Worm (Caenorhabditis elegans) whole organism, L2 larva: ENCODE results near the gene F11A5.16.

Experiments used
- C34F6.9 ChIP-seq: fragments of 150-350 bp; optimal IDR thresholded peaks from 2 replicates; lab custom pipeline; 2014; ENCODE audit warnings: missing biosample characterization, missing genetic modification characterization
- F13H6.1 ChIP-seq: sonication (generic microtip); optimal IDR thresholded peaks from 2 replicates; lab custom pipeline; 2016; ENCODE audit warnings: missing genetic modification characterization, missing compliant biosample characterization
- R02D3.7 ChIP-seq: fragments of 150-350 bp; optimal IDR thresholded peaks from 2 replicates; lab custom pipeline; 2014; ENCODE audit warnings: missing biosample characterization, missing genetic modification characterization
- alr-1 ChIP-seq: fragments of 150-350 bp; optimal IDR thresholded peaks from 2 replicates; lab custom pipeline; 2014; ENCODE audit warnings: missing biosample characterization, missing genetic modification characterization
- aly-2 ChIP-seq: fragments of 150-350 bp; optimal IDR thresholded peaks from 2 replicates; lab custom pipeline; 2014; ENCODE audit warnings: missing biosample characterization, missing genetic modification characterization
- ama-1 ChIP-seq: fragments of 150-350 bp; optimal IDR thresholded peaks from 2 replicates; lab custom pipeline; 2018; ENCODE audit warnings: inconsistent platforms
- blmp-1 ChIP-seq: sonication (generic microtip); optimal IDR thresholded peaks from 2 replicates; lab custom pipeline; 2017; ENCODE audit warnings: missing genetic modification characterization, mild to moderate bottlenecking, missing compliant biosample characterization, antibody characterized with exemption, moderate library complexity; ENCODE audit not compliant: insufficient read depth
- dmd-4 ChIP-seq: sonication (generic microtip); optimal IDR thresholded peaks from 2 replicates; lab custom pipeline; 2017; ENCODE audit warnings: missing biosample characterization, missing genetic modification characterization
- egl-27 ChIP-seq: sonication (generic microtip); optimal IDR thresholded peaks from 3 replicates; lab custom pipeline; 2017; ENCODE audit warnings: missing biosample characterization, missing genetic modification reagents, missing genetic modification characterization
- elt-1 ChIP-seq: fragments of 150-350 bp; optimal IDR thresholded peaks from 2 replicates; lab custom pipeline; 2014; ENCODE audit warnings: missing biosample characterization, missing genetic modification characterization
- elt-3 ChIP-seq: sonication (generic microtip); optimal IDR thresholded peaks from 2 replicates; lab custom pipeline; 2017; ENCODE audit warnings: missing biosample characterization, missing genetic modification characterization
- fos-1 ChIP-seq: fragments of 150-350 bp; optimal IDR thresholded peaks from 2 replicates; lab custom pipeline; 2014; ENCODE audit warnings: missing biosample characterization, missing genetic modification characterization
- gmeb-1 ChIP-seq: fragments of 150-350 bp; optimal IDR thresholded peaks from 2 replicates; lab custom pipeline; 2014; ENCODE audit warnings: missing biosample characterization, missing genetic modification characterization
- lin-11 ChIP-seq: fragments of 150-350 bp; sonication (generic microtip); optimal IDR thresholded peaks from 2 replicates; lab custom pipeline; 2014; ENCODE audit warnings: missing biosample characterization, missing genetic modification characterization, inconsistent platforms, mixed read lengths
- mab-5 ChIP-seq: fragments of 150-350 bp; optimal IDR thresholded peaks from 2 replicates; lab custom pipeline; 2014; ENCODE audit warnings: missing biosample characterization, missing genetic modification characterization
- mdl-1 ChIP-seq, 2 experiments: fragments of 150-350 bp in 1 of 2; sonication (generic microtip) in 1 of 2; optimal IDR thresholded peaks; 2 replicates each; lab custom pipeline; 2017; ENCODE audit warnings: missing biosample characterization in 2 of 2, missing genetic modification characterization in 2 of 2
- nhr-11 ChIP-seq: fragments of 150-350 bp; optimal IDR thresholded peaks from 2 replicates; lab custom pipeline; 2014; ENCODE audit warnings: missing biosample characterization, missing genetic modification characterization
- nhr-12 ChIP-seq: fragments of 150-350 bp; optimal IDR thresholded peaks from 2 replicates; lab custom pipeline; 2014; ENCODE audit warnings: missing biosample characterization, missing genetic modification characterization
- nhr-129 ChIP-seq: fragments of 150-350 bp; optimal IDR thresholded peaks from 2 replicates; lab custom pipeline; 2014; ENCODE audit warnings: missing biosample characterization, missing genetic modification characterization
- nhr-21 ChIP-seq: fragments of 150-350 bp; optimal IDR thresholded peaks from 2 replicates; lab custom pipeline; 2014; ENCODE audit warnings: missing biosample characterization, missing genetic modification characterization
- nhr-23 ChIP-seq: fragments of 150-350 bp; optimal IDR thresholded peaks from 2 replicates; lab custom pipeline; 2014; ENCODE audit warnings: missing biosample characterization, missing genetic modification reagents, missing genetic modification characterization
- nhr-237 ChIP-seq: fragments of 150-350 bp; optimal IDR thresholded peaks from 2 replicates; lab custom pipeline; 2014; ENCODE audit warnings: missing biosample characterization, missing genetic modification characterization
- nhr-25 ChIP-seq: fragments of 150-350 bp; sonication (generic microtip); optimal IDR thresholded peaks from 3 replicates; lab custom pipeline; 2014; ENCODE audit warnings: missing biosample characterization, missing genetic modification characterization
- nhr-6 ChIP-seq: fragments of 150-350 bp; optimal IDR thresholded peaks from 2 replicates; lab custom pipeline; 2014; ENCODE audit warnings: missing biosample characterization, missing genetic modification characterization
- peb-1 ChIP-seq: fragments of 150-350 bp; optimal IDR thresholded peaks from 2 replicates; lab custom pipeline; 2014; ENCODE audit warnings: missing biosample characterization, missing genetic modification characterization
- sem-4 ChIP-seq: fragments of 150-350 bp; optimal IDR thresholded peaks from 2 replicates; lab custom pipeline; 2014; ENCODE audit warnings: missing biosample characterization, missing genetic modification reagents, missing genetic modification characterization
- sma-3 ChIP-seq: sonication (generic microtip); optimal IDR thresholded peaks from 2 replicates; lab custom pipeline; 2016; ENCODE audit warnings: missing genetic modification reagents, missing genetic modification characterization, missing compliant biosample characterization
- sma-9 ChIP-seq, 2 experiments: fragments of 150-350 bp in 1 of 2; sonication (generic microtip) in 1 of 2; optimal IDR thresholded peaks; 2 replicates each; lab custom pipeline; 2014 to 2016; ENCODE audit warnings: missing genetic modification characterization in 2 of 2, mild to moderate bottlenecking in 1 of 2, missing biosample characterization in 1 of 2, missing compliant biosample characterization in 1 of 2, missing genetic modification reagents in 1 of 2, moderate library complexity in 1 of 2
- unc-39 ChIP-seq: fragments of 150-350 bp; optimal IDR thresholded peaks from 2 replicates; lab custom pipeline; 2014; ENCODE audit warnings: missing biosample characterization, missing genetic modification characterization
- unc-55 ChIP-seq: fragments of 150-350 bp; sonication (generic microtip); optimal IDR thresholded peaks from 3 replicates; lab custom pipeline; 2014; ENCODE audit warnings: missing biosample characterization, missing genetic modification reagents, missing genetic modification characterization
- unc-62 ChIP-seq: fragments of 150-350 bp; optimal IDR thresholded peaks from 2 replicates; lab custom pipeline; 2014; ENCODE audit warnings: missing biosample characterization, missing genetic modification reagents, missing genetic modification characterization
- zag-1 ChIP-seq: fragments of 150-350 bp; optimal IDR thresholded peaks from 2 replicates; lab custom pipeline; 2014; ENCODE audit warnings: missing biosample characterization, missing genetic modification characterization
- ztf-1 ChIP-seq: fragments of 200-800 bp; sonication (Bioruptor generic); conservative IDR thresholded peaks from 2 replicates; pipeline ENCODE4 v1.3.6; 2022; ENCODE audit warnings: missing genetic modification characterization, missing compliant biosample characterization
- ztf-11 ChIP-seq: sonication (generic microtip); optimal IDR thresholded peaks from 2 replicates; lab custom pipeline; 2017; ENCODE audit warnings: missing biosample characterization, missing genetic modification characterization
- ztf-4 ChIP-seq: fragments of 150-350 bp; optimal IDR thresholded peaks from 2 replicates; lab custom pipeline; 2014; ENCODE audit warnings: missing biosample characterization, missing genetic modification characterization

The F11A5.16 gene

ce11 chrV:16214505-16214904, 3.8 kb downstream of the F11A5.16 start, which contains the start of gene F11A5.9:
Gene F11A5.9, plus strand, starts transcription at chrV:16214890.
- TF ChIP-seq unc-39, result no peak
- no peak for TF ChIP-seq ztf-4 (tag; lab: Kevin White, UChicago)
- TF ChIP-seq nhr-129, result no peak
- TF ChIP-seq sma-3 (GFP tag; lab: Kevin White, UChicago), result no peak
- TF ChIP-seq nhr-21 (tag; lab: Kevin White, UChicago), result no peak
- TF ChIP-seq aly-2, result no peak
- no peak for TF ChIP-seq zag-1
- TF ChIP-seq C34F6.9, result no peak
- no peak for TF ChIP-seq F13H6.1
- TF ChIP-seq gmeb-1, result no peak
- TF ChIP-seq unc-62 (GFP tag; lab: Kevin White, UChicago), result no peak
- no peak for TF ChIP-seq elt-3 (tag; lab: Kevin White, UChicago)
- TF ChIP-seq ztf-1 (GFP tag; lab: Robert Waterston, UW), result no peak
- no peak for TF ChIP-seq elt-1 (tag; lab: Kevin White, UChicago)
- TF ChIP-seq mab-5 (tag; lab: Kevin White, UChicago), result no peak
- TF ChIP-seq ama-1, result no peak
- no peak for TF ChIP-seq sem-4 (tag; lab: Kevin White, UChicago)
- no peak for TF ChIP-seq unc-55 (GFP tag; lab: Kevin White, UChicago)
- TF ChIP-seq R02D3.7 (tag; lab: Kevin White, UChicago), result no peak

DNA sequence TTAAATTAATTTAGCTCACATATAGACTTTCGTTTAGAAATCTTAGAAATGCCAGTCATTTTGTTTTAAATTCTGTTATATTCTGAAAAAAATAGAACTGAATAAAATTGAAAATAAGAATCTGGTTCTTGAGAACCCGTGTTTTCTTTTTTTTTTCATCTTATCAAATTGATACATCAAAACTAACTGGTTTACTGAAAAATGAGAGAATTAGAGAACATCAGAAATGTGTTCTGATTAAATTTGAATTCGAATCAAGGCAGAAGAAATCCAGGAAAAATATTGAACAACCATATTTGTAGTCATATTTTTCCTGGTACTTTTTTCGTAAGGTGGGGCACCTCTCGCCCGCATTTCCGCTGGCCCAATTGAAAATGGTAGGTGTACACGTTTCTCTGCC, 7.8 kb downstream of the F11A5.16 start, which contains the start of gene F11A5.15:
F11A5.15 (minus strand) TSS at position 101 of the 400 bp plus-strand sequence.
- no peak for TF ChIP-seq mdl-1 (tag; optimal IDR thresholded peaks at IDR 0.05; lab: Kevin White, UChicago)
- TF ChIP-seq ama-1, result no peak
- TF ChIP-seq alr-1, result no peak
- TF ChIP-seq fos-1 (tag; lab: Kevin White, UChicago), result no peak
- no peak for TF ChIP-seq lin-11 (tag; lab: Kevin White, UChicago)
- no peak for TF ChIP-seq blmp-1 (tag; lab: Kevin White, UChicago)
- no peak for TF ChIP-seq nhr-25 (tag; lab: Kevin White, UChicago)
- no peak for TF ChIP-seq unc-62 (GFP tag; lab: Kevin White, UChicago)
- TF ChIP-seq unc-55 (GFP tag; lab: Kevin White, UChicago), result no peak
- TF ChIP-seq mab-5 (tag; lab: Kevin White, UChicago), result no peak
- no peak for TF ChIP-seq nhr-237 (tag; lab: Kevin White, UChicago)
- no peak for TF ChIP-seq nhr-6 (tag; lab: Kevin White, UChicago)
- no peak for TF ChIP-seq C34F6.9
- no peak for TF ChIP-seq nhr-129
- TF ChIP-seq peb-1 (tag; lab: Kevin White, UChicago), result no peak
- no peak for TF ChIP-seq ztf-4 (tag; lab: Kevin White, UChicago)
- TF ChIP-seq sma-9 (GFP tag; optimal IDR thresholded peaks at IDR 0.05; lab: Kevin White, UChicago), result no peak
- TF ChIP-seq sma-9 (tag; optimal IDR thresholded peaks at IDR 0.05; lab: Kevin White, UChicago), result no peak
- TF ChIP-seq dmd-4 (tag; lab: Kevin White, UChicago), result no peak
- no peak for TF ChIP-seq nhr-23 (tag; lab: Kevin White, UChicago)
- TF ChIP-seq sem-4 (tag; lab: Kevin White, UChicago), result no peak
- TF ChIP-seq, all 48 proteins: peak for 0

- no peak for TF ChIP-seq dmd-4 (tag; lab: Kevin White, UChicago)
- TF ChIP-seq nhr-12, result no peak
- no peak for TF ChIP-seq alr-1
- TF ChIP-seq blmp-1 (tag; lab: Kevin White, UChicago), result no peak
- TF ChIP-seq sma-9 (GFP tag; optimal IDR thresholded peaks at IDR 0.05; lab: Kevin White, UChicago), result peak; percentile 36
- TF ChIP-seq sma-9 (tag; optimal IDR thresholded peaks at IDR 0.05; lab: Kevin White, UChicago), result no peak
Measured at ce11 chrV:16218972-16219757, 8.4 kb downstream of the F11A5.16 start, which contains the start of gene glc-1. Gene glc-1, plus strand, starts transcription at chrV:16219634.

DNA sequence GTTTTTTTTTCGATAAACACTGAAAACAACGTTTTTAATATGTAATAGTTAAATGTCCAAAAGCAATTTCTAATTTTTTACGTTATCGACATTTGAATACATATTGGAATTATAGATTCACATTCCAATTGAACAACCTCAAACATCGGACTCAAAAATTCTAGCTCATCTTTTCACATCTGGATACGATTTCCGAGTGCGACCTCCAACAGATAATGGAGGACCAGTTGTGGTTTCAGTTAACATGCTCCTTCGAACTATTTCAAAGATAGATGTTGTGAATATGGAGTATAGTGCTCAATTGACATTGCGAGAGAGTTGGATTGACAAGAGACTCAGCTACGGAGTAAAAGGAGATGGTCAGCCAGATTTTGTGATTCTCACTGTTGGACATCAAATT, 9.3 kb downstream of the F11A5.16 start:
- TF ChIP-seq nhr-129, result no peak
- no peak for TF ChIP-seq ztf-11 (tag; lab: Kevin White, UChicago)
- TF ChIP-seq lin-11 (tag; lab: Kevin White, UChicago), result no peak
- no peak for TF ChIP-seq fos-1 (tag; lab: Kevin White, UChicago)
- no peak for TF ChIP-seq nhr-12
- TF ChIP-seq F13H6.1, result no peak
- TF ChIP-seq nhr-11 (tag; lab: Kevin White, UChicago), result no peak
- no peak for TF ChIP-seq egl-27 (tag; lab: Kevin White, UChicago)
- TF ChIP-seq elt-3 (tag; lab: Kevin White, UChicago), result no peak
- TF ChIP-seq nhr-6 (tag; lab: Kevin White, UChicago), result no peak
- TF ChIP-seq mab-5 (tag; lab: Kevin White, UChicago), result no peak
- no peak for TF ChIP-seq sma-9 (GFP tag; optimal IDR thresholded peaks at IDR 0.05; lab: Kevin White, UChicago)
- no peak for TF ChIP-seq sma-9 (tag; optimal IDR thresholded peaks at IDR 0.05; lab: Kevin White, UChicago)
- no peak for TF ChIP-seq zag-1
